Worm (Caenorhabditis elegans) whole organism, L2 larva: ENCODE results near the gene dpy-1.

Experiments used
- F13H6.1 ChIP-seq: sonication (generic microtip); optimal IDR thresholded peaks from 2 replicates; lab custom pipeline; 2016; ENCODE audit warnings: missing genetic modification characterization, missing compliant biosample characterization
- R02D3.7 ChIP-seq: fragments of 150-350 bp; optimal IDR thresholded peaks from 2 replicates; lab custom pipeline; 2014; ENCODE audit warnings: missing biosample characterization, missing genetic modification characterization
- Y55F3AM.14 ChIP-seq: fragments of 200-800 bp; sonication (Bioruptor generic); optimal IDR thresholded peaks from 2 replicates; lab custom pipeline; 2018; ENCODE audit warnings: mild to moderate bottlenecking, missing genetic modification characterization, missing compliant biosample characterization
- aly-2 ChIP-seq: fragments of 150-350 bp; optimal IDR thresholded peaks from 2 replicates; lab custom pipeline; 2014; ENCODE audit warnings: missing biosample characterization, missing genetic modification characterization
- blmp-1 ChIP-seq: sonication (generic microtip); optimal IDR thresholded peaks from 2 replicates; lab custom pipeline; 2017; ENCODE audit warnings: missing genetic modification characterization, mild to moderate bottlenecking, missing compliant biosample characterization, antibody characterized with exemption, moderate library complexity; ENCODE audit not compliant: insufficient read depth
- ceh-82 ChIP-seq: fragments of 150-350 bp; optimal IDR thresholded peaks from 2 replicates; lab custom pipeline; 2014; ENCODE audit warnings: missing biosample characterization, missing genetic modification characterization
- crh-2 ChIP-seq: sonication (generic microtip); optimal IDR thresholded peaks from 2 replicates; lab custom pipeline; 2017; ENCODE audit warnings: missing biosample characterization, missing genetic modification characterization
- dmd-4 ChIP-seq: sonication (generic microtip); optimal IDR thresholded peaks from 2 replicates; lab custom pipeline; 2017; ENCODE audit warnings: missing biosample characterization, missing genetic modification characterization
- egl-27 ChIP-seq: sonication (generic microtip); optimal IDR thresholded peaks from 3 replicates; lab custom pipeline; 2017; ENCODE audit warnings: missing biosample characterization, missing genetic modification reagents, missing genetic modification characterization
- fos-1 ChIP-seq: fragments of 150-350 bp; optimal IDR thresholded peaks from 2 replicates; lab custom pipeline; 2014; ENCODE audit warnings: missing biosample characterization, missing genetic modification characterization
- lin-11 ChIP-seq: fragments of 150-350 bp; sonication (generic microtip); optimal IDR thresholded peaks from 2 replicates; lab custom pipeline; 2014; ENCODE audit warnings: missing biosample characterization, missing genetic modification characterization, inconsistent platforms, mixed read lengths
- lin-13 ChIP-seq: fragments of 150-350 bp; optimal IDR thresholded peaks from 2 replicates; lab custom pipeline; 2014; ENCODE audit warnings: missing biosample characterization, missing genetic modification reagents, missing genetic modification characterization
- lsy-2 ChIP-seq, 2 experiments: fragments of 150-350 bp in 1 of 2; sonication (generic microtip) in 1 of 2; optimal IDR thresholded peaks; 2 replicates each; lab custom pipeline; 2014 to 2017; ENCODE audit warnings: missing biosample characterization in 2 of 2, missing genetic modification characterization in 2 of 2
- mab-5 ChIP-seq: fragments of 150-350 bp; optimal IDR thresholded peaks from 2 replicates; lab custom pipeline; 2014; ENCODE audit warnings: missing biosample characterization, missing genetic modification characterization
- mbf-1 ChIP-seq: sonication (generic microtip); optimal IDR thresholded peaks from 2 replicates; lab custom pipeline; 2017; ENCODE audit warnings: missing biosample characterization, missing genetic modification characterization
- nhr-11 ChIP-seq: fragments of 150-350 bp; optimal IDR thresholded peaks from 2 replicates; lab custom pipeline; 2014; ENCODE audit warnings: missing biosample characterization, missing genetic modification characterization
- nhr-129 ChIP-seq: fragments of 150-350 bp; optimal IDR thresholded peaks from 2 replicates; lab custom pipeline; 2014; ENCODE audit warnings: missing biosample characterization, missing genetic modification characterization
- nhr-21 ChIP-seq: fragments of 150-350 bp; optimal IDR thresholded peaks from 2 replicates; lab custom pipeline; 2014; ENCODE audit warnings: missing biosample characterization, missing genetic modification characterization
- nhr-25 ChIP-seq: fragments of 150-350 bp; sonication (generic microtip); optimal IDR thresholded peaks from 3 replicates; lab custom pipeline; 2014; ENCODE audit warnings: missing biosample characterization, missing genetic modification characterization
- sma-9 ChIP-seq, 2 experiments: fragments of 150-350 bp in 1 of 2; sonication (generic microtip) in 1 of 2; optimal IDR thresholded peaks; 2 replicates each; lab custom pipeline; 2014 to 2016; ENCODE audit warnings: missing genetic modification characterization in 2 of 2, mild to moderate bottlenecking in 1 of 2, missing biosample characterization in 1 of 2, missing compliant biosample characterization in 1 of 2, missing genetic modification reagents in 1 of 2, moderate library complexity in 1 of 2
- snpc-4 ChIP-seq: fragments of 150-350 bp; optimal IDR thresholded peaks from 2 replicates; lab custom pipeline; 2014; ENCODE audit warnings: missing biosample characterization, missing genetic modification characterization
- unc-39 ChIP-seq: fragments of 150-350 bp; optimal IDR thresholded peaks from 2 replicates; lab custom pipeline; 2014; ENCODE audit warnings: missing biosample characterization, missing genetic modification characterization
- unc-55 ChIP-seq: fragments of 150-350 bp; sonication (generic microtip); optimal IDR thresholded peaks from 3 replicates; lab custom pipeline; 2014; ENCODE audit warnings: missing biosample characterization, missing genetic modification reagents, missing genetic modification characterization
- zag-1 ChIP-seq: fragments of 150-350 bp; optimal IDR thresholded peaks from 2 replicates; lab custom pipeline; 2014; ENCODE audit warnings: missing biosample characterization, missing genetic modification characterization
- ztf-1 ChIP-seq: fragments of 200-800 bp; sonication (Bioruptor generic); conservative IDR thresholded peaks from 2 replicates; pipeline ENCODE4 v1.3.6; 2022; ENCODE audit warnings: missing genetic modification characterization, missing compliant biosample characterization
- ztf-11 ChIP-seq: sonication (generic microtip); optimal IDR thresholded peaks from 2 replicates; lab custom pipeline; 2017; ENCODE audit warnings: missing biosample characterization, missing genetic modification characterization
- ztf-4 ChIP-seq: fragments of 150-350 bp; optimal IDR thresholded peaks from 2 replicates; lab custom pipeline; 2014; ENCODE audit warnings: missing biosample characterization, missing genetic modification characterization

The dpy-1 gene

ce11 chrIII:2060068-2060467 is 12.3 kb upstream of the dpy-1 start:
- TF ChIP-seq ztf-11 (tag; lab: Kevin White, UChicago) (no peak), ceh-82 (tag; lab: Kevin White, UChicago) (no peak), ztf-4 (tag; lab: Kevin White, UChicago) (no peak), R02D3.7 (tag; lab: Kevin White, UChicago) (no peak), unc-39 (no peak)

ce11 chrIII:2057570-2057969 is 9.8 kb upstream of the dpy-1 start, which contains the start of gene Y39A3A.2:
Gene Y39A3A.2, minus strand, starts transcription at chrIII:2057670.
- no peak for TF ChIP-seq lin-11 (tag; lab: Kevin White, UChicago)
- TF ChIP-seq ztf-1 (GFP tag; lab: Robert Waterston, UW), result no peak
- no peak for TF ChIP-seq dmd-4 (tag; lab: Kevin White, UChicago)
- TF ChIP-seq snpc-4, result no peak

- no peak for TF ChIP-seq mab-5
- no peak for TF ChIP-seq nhr-25 (tag; lab: Kevin White, UChicago)
- no peak for TF ChIP-seq Y55F3AM.14 (GFP tag; lab: Kevin White, UChicago)
- no peak for TF ChIP-seq nhr-21 (tag; lab: Kevin White, UChicago)
- no peak for TF ChIP-seq lin-13 (GFP tag; lab: Kevin White, UChicago)
- TF ChIP-seq, all 48 proteins: peak for 0
Measured at ce11 chrIII:2054084-2054483, 6.3 kb upstream of the dpy-1 start, which contains the start of gene M01E10.3. Gene M01E10.3, minus strand, starts transcription at chrIII:2054184.

ce11 chrIII:2053433-2053832 is 5.6 kb upstream of the dpy-1 start:
- TF ChIP-seq blmp-1 (no peak), zag-1 (no peak), sma-9 (GFP tag; optimal IDR thresholded peaks at IDR 0.05; lab: Kevin White, UChicago) (peak; percentile 22), sma-9 (tag; optimal IDR thresholded peaks at IDR 0.05; lab: Kevin White, UChicago) (no peak), mbf-1 (no peak), fos-1 (tag; lab: Kevin White, UChicago) (peak; percentile 80)

ce11 chrIII:2050494-2050893 is 2.7 kb upstream of the dpy-1 start:
- TF ChIP-seq unc-55 (GFP tag; lab: Kevin White, UChicago) (no peak), dmd-4 (tag; lab: Kevin White, UChicago) (no peak), blmp-1 (no peak), fos-1 (tag; lab: Kevin White, UChicago) (peak; percentile 6), mbf-1 (no peak), R02D3.7 (tag; lab: Kevin White, UChicago) (no peak), ztf-4 (tag; lab: Kevin White, UChicago) (no peak), crh-2 (tag; lab: Kevin White, UChicago) (no peak)

- TF ChIP-seq R02D3.7 (tag; lab: Kevin White, UChicago) (no peak), snpc-4 (no peak), fos-1 (tag; lab: Kevin White, UChicago) (peak; percentile 27), F13H6.1 (no peak)
Measured at ce11 chrIII:2049825-2050224, 2.0 kb upstream of the dpy-1 start.

- TF ChIP-seq ztf-1 (GFP tag; lab: Robert Waterston, UW) (0 out of 2 replicates have a peak, but pooled peaks have one; percentile 19), egl-27 (tag; lab: Kevin White, UChicago) (no peak), crh-2 (tag; lab: Kevin White, UChicago) (peak; percentile 17), fos-1 (tag; lab: Kevin White, UChicago) (no peak), lin-13 (GFP tag; lab: Kevin White, UChicago) (peak; percentile 18), F13H6.1 (peak; percentile 16), mbf-1 (no peak), nhr-129 (tag; lab: Kevin White, UChicago) (peak; percentile 44)
Measured at ce11 chrIII:2032327-2033093, 15.3 kb downstream of the dpy-1 start.

ce11 chrIII:2031746-2032145 is 16.1 kb downstream of the dpy-1 start:
- TF ChIP-seq nhr-21 (tag; lab: Kevin White, UChicago), result no peak
- TF ChIP-seq aly-2 (tag; lab: Kevin White, UChicago), result no peak
- TF ChIP-seq dmd-4 (tag; lab: Kevin White, UChicago), result no peak
- TF ChIP-seq zag-1, result no peak
- TF ChIP-seq ceh-82 (tag; lab: Kevin White, UChicago), result no peak
- no peak for TF ChIP-seq unc-39
- no peak for TF ChIP-seq lsy-2 (tag; optimal IDR thresholded peaks at IDR 0.05; lab: Kevin White, UChicago)
- TF ChIP-seq ztf-11 (tag; lab: Kevin White, UChicago), result no peak
- TF ChIP-seq fos-1 (tag; lab: Kevin White, UChicago), result no peak
- no peak for TF ChIP-seq nhr-11 (tag; lab: Kevin White, UChicago)
- no peak for TF ChIP-seq unc-55 (GFP tag; lab: Kevin White, UChicago)
